Worm (Caenorhabditis elegans): ENCODE results near the gene T25F10.1.

DNA sequence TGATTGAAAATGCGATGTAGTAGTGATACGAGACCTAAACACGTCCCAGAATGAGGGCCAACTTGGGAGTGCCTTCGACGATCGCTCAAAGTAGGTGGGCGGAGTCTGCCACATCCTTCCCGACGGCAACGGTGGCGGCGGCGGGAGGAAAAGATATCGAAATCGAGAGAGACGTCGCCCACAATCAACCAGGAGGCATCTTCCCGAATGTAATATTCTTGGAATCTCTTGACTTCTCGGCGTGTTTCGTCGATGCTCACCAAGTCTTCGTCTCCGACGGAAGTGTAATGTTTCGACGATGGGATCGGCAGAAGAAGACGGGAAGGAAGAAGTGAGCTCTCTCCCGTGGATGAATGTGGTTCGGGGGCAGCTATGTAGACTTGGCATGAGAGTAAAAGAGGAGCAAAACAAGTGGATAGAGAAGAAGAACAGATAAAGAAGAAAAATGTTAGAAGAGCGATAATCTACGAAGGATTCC, at the start of gene T25F10.1, which contains the start of gene clik-1:
- TF ChIP-seq snpc-4 (tag; optimal IDR thresholded peaks at IDR 0.05) (no peak), egl-13 (tag; optimal IDR thresholded peaks at IDR 0.05) (no peak)
